Worm (Caenorhabditis elegans): ENCODE measurements around the gene Y39A1A.9.

DNA sequence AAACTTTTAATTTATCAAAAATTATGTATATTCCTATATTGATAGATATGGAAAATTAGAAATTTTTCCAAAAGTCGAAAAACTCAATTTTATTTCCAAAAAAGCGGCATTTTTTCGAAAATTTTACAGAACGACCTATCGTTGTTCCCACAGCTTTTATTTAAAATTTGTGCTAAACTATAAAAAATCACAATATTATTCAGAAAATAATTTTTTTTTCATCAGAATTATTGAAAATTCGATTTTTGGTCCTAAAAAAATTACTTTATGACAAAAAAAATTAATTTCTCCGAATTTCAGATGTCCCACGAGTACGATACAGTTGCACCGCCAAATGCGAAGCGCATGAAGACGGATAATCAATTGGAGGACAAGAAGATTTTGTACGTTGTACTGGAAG lies 15.9 kb upstream of the Y39A1A.9 start, which contains the start of gene emg-1:
- TF ChIP-seq him-1 (tag; optimal IDR thresholded peaks at IDR 0.05) (no peak), W03F9.2 (tag; optimal IDR thresholded peaks at IDR 0.05) (no peak)

Measured in whole organism, L4/young adult.